Worm (Caenorhabditis elegans): ENCODE results near the gene ZK1290.11.

- TF ChIP-seq ets-7 (tag; optimal IDR thresholded peaks at IDR 0.05) (no peak), tra-4 (tag; optimal IDR thresholded peaks at IDR 0.05) (no peak), flt-1 (GFP tag; IDR thresholded peaks at IDR 0.05) (no peak), hmbx-1 (tag; optimal IDR thresholded peaks at IDR 0.05) (no peak), sea-1 (GFP tag; conservative IDR thresholded peaks at IDR 0.05) (no peak), tbx-11 (GFP tag; IDR thresholded peaks at IDR 0.05) (no peak), pes-1 (GFP tag; IDR thresholded peaks at IDR 0.05) (no peak), ama-1 (optimal IDR thresholded peaks at IDR 0.05) (no peak), F13C5.2 (tag; optimal IDR thresholded peaks at IDR 0.05) (no peak), ceh-36 (tag; optimal IDR thresholded peaks at IDR 0.05) (no peak), hmg-4 (GFP tag; optimal IDR thresholded peaks at IDR 0.05) (no peak), ceh-13 (GFP tag; optimal IDR thresholded peaks at IDR 0.05) (no peak), tbx-37 (GFP tag; conservative IDR thresholded peaks at IDR 0.05) (no peak)
Measured at ce11 chrII:7553806-7554205, 7.6 kb downstream of the ZK1290.11 start, which contains the start of gene ZK1290.10.

All from whole organism, early embryonic.